Worm (Caenorhabditis elegans) whole organism, young adult: Measurements from ENCODE around the gene acdh-2.
A peak's percentile ranks its signal among the peaks of the same experiment; 100 is the strongest.

Source experiments
- F22D6.2 ChIP-seq: sonication (generic microtip); optimal IDR thresholded peaks from 2 replicates; lab custom pipeline; 2016; ENCODE audit warnings: mild to moderate bottlenecking, missing genetic modification characterization, missing compliant biosample characterization
- F33H1.4 ChIP-seq: fragments of 200-800 bp; sonication (Bioruptor generic); IDR thresholded peaks from 2 replicates; pipeline ENCODE4 v1.3.6; 2022; ENCODE audit warnings: missing genetic modification reagents, missing genetic modification characterization, missing compliant biosample characterization
- F49E8.2 ChIP-seq: sonication (generic microtip); optimal IDR thresholded peaks from 3 replicates; lab custom pipeline; 2017; ENCODE audit warnings: missing genetic modification characterization, mild to moderate bottlenecking, missing compliant biosample characterization, antibody characterized with exemption, moderate library complexity; ENCODE audit not compliant: insufficient read depth
- F52B5.7 ChIP-seq: sonication (generic microtip); optimal IDR thresholded peaks from 2 replicates; lab custom pipeline; 2016; ENCODE audit warnings: mild to moderate bottlenecking, missing genetic modification characterization, missing compliant biosample characterization
- F57A8.1 ChIP-seq: fragments of 200-800 bp; sonication (Bioruptor generic); optimal IDR thresholded peaks from 2 replicates; lab custom pipeline; 2018; ENCODE audit warnings: mild to moderate bottlenecking, missing genetic modification characterization, moderate library complexity, missing compliant biosample characterization
- Y53G8AR.9 ChIP-seq: fragments of 200-800 bp; sonication (Bioruptor generic); conservative IDR thresholded peaks from 2 replicates; pipeline ENCODE4 v1.3.6; 2022; ENCODE audit warnings: missing genetic modification reagents, missing genetic modification characterization, missing compliant biosample characterization
- atf-7 ChIP-seq: sonication (generic microtip); optimal IDR thresholded peaks from 2 replicates; lab custom pipeline; 2017; ENCODE audit warnings: mild to moderate bottlenecking, missing genetic modification characterization, missing compliant biosample characterization
- attf-6 ChIP-seq: fragments of 200-800 bp; sonication (Bioruptor generic); IDR thresholded peaks from 2 replicates; pipeline ENCODE4 v1.3.6; 2022; ENCODE audit warnings: missing genetic modification reagents, missing genetic modification characterization, missing compliant biosample characterization
- cebp-2 ChIP-seq: fragments of 200-800 bp; sonication (Bioruptor generic); IDR thresholded peaks from 2 replicates; pipeline ENCODE4 v1.3.6; 2022; ENCODE audit warnings: missing genetic modification characterization, missing compliant biosample characterization
- ceh-79 ChIP-seq: sonication (generic microtip); optimal IDR thresholded peaks from 2 replicates; lab custom pipeline; 2017; ENCODE audit warnings: mild to moderate bottlenecking, missing genetic modification characterization, missing compliant biosample characterization
- ceh-91 ChIP-seq: fragments of 200-800 bp; sonication (Bioruptor generic); IDR thresholded peaks from 2 replicates; pipeline ENCODE4 v1.3.6; 2022; ENCODE audit warnings: missing genetic modification reagents, missing genetic modification characterization, missing compliant biosample characterization
- chd-7 ChIP-seq: sonication (generic microtip); optimal IDR thresholded peaks from 2 replicates; lab custom pipeline; 2016; ENCODE audit warnings: mild to moderate bottlenecking, missing genetic modification characterization, moderate library complexity, missing compliant biosample characterization
- die-1 ChIP-seq: sonication (generic microtip); optimal IDR thresholded peaks from 2 replicates; lab custom pipeline; 2016; ENCODE audit warnings: missing genotype, mild to moderate bottlenecking, missing genetic modification characterization, missing compliant biosample characterization
- egrh-3 ChIP-seq: fragments of 200-800 bp; sonication (Bioruptor generic); IDR thresholded peaks from 2 replicates; pipeline ENCODE4 v1.3.6; 2022; ENCODE audit warnings: missing genetic modification reagents, missing genetic modification characterization, missing compliant biosample characterization
- ets-4 ChIP-seq: fragments of 200-800 bp; sonication (Bioruptor generic); optimal IDR thresholded peaks from 2 replicates; lab custom pipeline; 2018; ENCODE audit warnings: mild to moderate bottlenecking, missing genetic modification characterization, missing compliant biosample characterization
- fkh-3 ChIP-seq: sonication (generic microtip); optimal IDR thresholded peaks from 2 replicates; lab custom pipeline; 2016; ENCODE audit warnings: mild to moderate bottlenecking, missing genetic modification characterization, missing compliant biosample characterization
- hlh-12 ChIP-seq: sonication (generic microtip); optimal IDR thresholded peaks from 2 replicates; lab custom pipeline; 2016; ENCODE audit warnings: missing genetic modification characterization, missing compliant biosample characterization
- hrde-1 ChIP-seq: sonication (generic microtip); optimal IDR thresholded peaks from 2 replicates; lab custom pipeline; 2016; ENCODE audit warnings: missing genetic modification characterization, mild to moderate bottlenecking, missing compliant biosample characterization, moderate library complexity, missing genotype, missing genetic modification reagents, borderline replicate concordance
- let-607 ChIP-seq, 2 experiments: fragments of 200-800 bp in 1 of 2; sonication (Bioruptor generic) in 1 of 2; sonication (generic microtip) in 1 of 2; optimal IDR thresholded peaks; 2 replicates each; lab custom pipeline; 2016 to 2018; ENCODE audit warnings: mild to moderate bottlenecking in 2 of 2, missing compliant biosample characterization in 2 of 2, missing genetic modification characterization in 2 of 2, moderate library complexity in 2 of 2, missing genotype in 1 of 2
- lir-1 ChIP-seq: fragments of 200-800 bp; sonication (Bioruptor generic); conservative IDR thresholded peaks from 2 replicates; pipeline ENCODE4 v1.3.6; 2022; ENCODE audit warnings: missing genetic modification reagents, missing genetic modification characterization, missing compliant biosample characterization
- madf-3 ChIP-seq: fragments of 200-800 bp; sonication (Bioruptor generic); IDR thresholded peaks from 2 replicates; pipeline ENCODE4 v1.3.6; 2022; ENCODE audit warnings: missing genetic modification reagents, missing genetic modification characterization, missing compliant biosample characterization
- mxl-1 ChIP-seq: sonication (generic microtip); optimal IDR thresholded peaks from 2 replicates; lab custom pipeline; 2016; ENCODE audit warnings: missing genetic modification characterization, missing compliant biosample characterization
- nfyb-1 ChIP-seq: fragments of 200-800 bp; sonication (Bioruptor generic); IDR thresholded peaks from 2 replicates; pipeline ENCODE4 v1.3.6; 2022; ENCODE audit warnings: missing genetic modification reagents, missing genetic modification characterization, missing compliant biosample characterization
- nhr-179 ChIP-seq: sonication (generic microtip); optimal IDR thresholded peaks from 2 replicates; lab custom pipeline; 2016; ENCODE audit warnings: mild to moderate bottlenecking, missing genetic modification characterization, missing compliant biosample characterization
- nhr-27 ChIP-seq: fragments of 200-800 bp; sonication (Bioruptor generic); optimal IDR thresholded peaks from 2 replicates; lab custom pipeline; 2018; ENCODE audit warnings: mild to moderate bottlenecking, missing genetic modification characterization, moderate library complexity, missing compliant biosample characterization
- nhr-80 ChIP-seq: sonication (generic microtip); optimal IDR thresholded peaks from 2 replicates; lab custom pipeline; 2016; ENCODE audit warnings: missing genetic modification characterization, missing compliant biosample characterization
- pbrm-1 ChIP-seq: fragments of 200-800 bp; sonication (Bioruptor generic); IDR thresholded peaks from 2 replicates; pipeline ENCODE4 v1.3.6; 2022; ENCODE audit warnings: missing genetic modification reagents, missing genetic modification characterization, missing compliant biosample characterization
- repo-1 ChIP-seq: sonication (generic microtip); optimal IDR thresholded peaks from 2 replicates; lab custom pipeline; 2017; ENCODE audit warnings: mild to moderate bottlenecking, missing genetic modification characterization, missing compliant biosample characterization
- sdz-38 ChIP-seq: sonication (generic microtip); optimal IDR thresholded peaks from 2 replicates; lab custom pipeline; 2016; ENCODE audit warnings: missing genotype, missing genetic modification characterization, missing compliant biosample characterization
- snpc-3.4 ChIP-seq: sonication (generic microtip); optimal IDR thresholded peaks from 2 replicates; lab custom pipeline; 2017; ENCODE audit warnings: missing genetic modification characterization, mild to moderate bottlenecking, missing compliant biosample characterization, antibody characterized with exemption, moderate library complexity, missing genotype, missing genetic modification reagents
- tbp1 ChIP-seq: fragments of 200-800 bp; sonication (Bioruptor generic); optimal IDR thresholded peaks from 2 replicates; lab custom pipeline; 2018; ENCODE audit warnings: mild to moderate bottlenecking, missing genetic modification characterization, missing compliant biosample characterization
- tlf-1 ChIP-seq: fragments of 200-800 bp; sonication (Bioruptor generic); optimal IDR thresholded peaks from 2 replicates; lab custom pipeline; 2018; ENCODE audit warnings: mild to moderate bottlenecking, missing genetic modification characterization, missing compliant biosample characterization
- unc-130 ChIP-seq: sonication (generic microtip); optimal IDR thresholded peaks from 2 replicates; lab custom pipeline; 2016; ENCODE audit warnings: missing genetic modification reagents, missing genetic modification characterization, missing compliant biosample characterization
- unc-62 ChIP-seq: fragments of 150-350 bp; optimal IDR thresholded peaks from 2 replicates; lab custom pipeline; 2014; ENCODE audit warnings: missing biosample characterization, missing genetic modification reagents, missing genetic modification characterization
- xnd-1 ChIP-seq: sonication (generic microtip); optimal IDR thresholded peaks from 2 replicates; lab custom pipeline; 2016; ENCODE audit warnings: missing genotype, missing genetic modification reagents, missing genetic modification characterization, missing compliant biosample characterization
- ztf-18 ChIP-seq: sonication (generic microtip); optimal IDR thresholded peaks from 2 replicates; lab custom pipeline; 2016; ENCODE audit warnings: missing genotype, mild to moderate bottlenecking, missing genetic modification characterization, missing compliant biosample characterization
- ztf-22 ChIP-seq: fragments of 200-800 bp; sonication (Bioruptor generic); optimal IDR thresholded peaks from 2 replicates; lab custom pipeline; 2018; ENCODE audit warnings: mild to moderate bottlenecking, missing genetic modification characterization, moderate library complexity, missing compliant biosample characterization

Gene acdh-2

ce11 chrII:5518910-5519309 is 28.4 kb downstream of the acdh-2 start, which contains the start of gene ZK177.2 (continued):
- TF ChIP-seq die-1: no peak

- TF ChIP-seq mxl-1 (tag; lab: Kevin White, UChicago): no peak
Observed at ce11 chrII:5518055-5518454, 29.2 kb downstream of the acdh-2 start.

ce11 chrII:5517643-5518042 is 29.6 kb downstream of the acdh-2 start, which contains the start of gene ZK177.9:
Gene ZK177.9 (minus strand): TSS chrII:5517743.
- no peak for TF ChIP-seq F52B5.7 (tag; lab: Kevin White, UChicago)
- TF ChIP-seq Y53G8AR.9 (GFP tag; lab: Robert Waterston, UW): no peak
- TF ChIP-seq xnd-1 (tag; lab: Kevin White, UChicago): no peak

DNA sequence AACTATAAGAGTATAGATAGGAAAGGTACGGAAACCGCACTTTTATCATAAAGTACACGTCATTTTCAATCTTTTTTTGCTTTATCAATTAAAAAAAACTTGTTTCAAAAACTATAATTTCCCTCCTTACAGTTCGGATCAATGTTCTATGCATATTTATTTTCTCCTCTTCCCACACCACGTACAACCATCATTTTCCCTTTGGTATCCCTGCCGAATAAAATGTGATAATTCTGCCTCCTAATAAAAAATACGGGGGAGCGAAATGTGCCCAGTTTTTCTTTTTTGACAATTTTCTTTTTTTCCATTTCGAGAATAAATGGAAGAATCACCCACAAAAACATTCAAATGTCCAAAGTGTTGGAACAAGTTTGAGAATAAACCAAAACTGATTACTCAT is 31.8 kb downstream of the acdh-2 start, which contains the start of gene ZK177.3:
Gene ZK177.3, plus strand, starts transcription at position 301 of the 400 bp plus-strand sequence.
- TF ChIP-seq attf-6: no peak
- TF ChIP-seq ets-4 (GFP tag; lab: Kevin White, UChicago): no peak
- TF ChIP-seq ztf-18 (tag; lab: Kevin White, UChicago): no peak
- no peak for TF ChIP-seq repo-1 (tag; lab: Kevin White, UChicago)
- no peak for TF ChIP-seq nhr-179 (tag; lab: Kevin White, UChicago)
- no peak for TF ChIP-seq egrh-3
- TF ChIP-seq ceh-91 (GFP tag; lab: Robert Waterston, UW): no peak
- TF ChIP-seq cebp-2 (GFP tag; lab: Robert Waterston, UW): no peak
- TF ChIP-seq fkh-3 (tag; lab: Kevin White, UChicago): no peak
- no peak for TF ChIP-seq madf-3 (GFP tag; lab: Robert Waterston, UW)
- TF ChIP-seq tbp1 (GFP tag; lab: Kevin White, UChicago): no peak
- TF ChIP-seq F22D6.2 (tag; lab: Kevin White, UChicago): no peak
- TF ChIP-seq ztf-22: no peak
- no peak for TF ChIP-seq snpc-3.4 (tag; lab: Kevin White, UChicago)
- no peak for TF ChIP-seq sdz-38 (tag; lab: Kevin White, UChicago)
- TF ChIP-seq nhr-27 (tag; lab: Kevin White, UChicago): no peak
- no peak for TF ChIP-seq pbrm-1 (GFP tag; lab: Robert Waterston, UW)
- no peak for TF ChIP-seq hrde-1 (tag; lab: Kevin White, UChicago)
- TF ChIP-seq, all 124 proteins: peak for 0

DNA sequence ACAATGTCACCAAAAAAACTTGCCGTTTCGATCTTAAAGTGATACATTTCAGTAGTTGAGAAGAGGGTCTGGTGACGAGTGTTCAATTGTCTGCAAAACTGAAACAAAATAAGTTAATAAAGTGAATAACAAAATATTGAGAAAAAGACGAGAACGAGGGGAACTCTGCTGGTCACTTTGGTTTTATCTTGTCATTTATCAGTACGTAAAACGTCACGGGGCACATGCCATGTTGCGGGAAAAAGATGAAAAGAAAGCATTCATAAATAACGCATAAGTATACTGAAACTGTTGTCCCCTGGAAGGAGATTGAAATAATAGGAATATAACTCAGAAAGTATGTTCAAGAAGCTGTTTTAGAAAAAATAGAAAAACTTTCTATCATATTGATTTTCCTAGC is 32.4 kb downstream of the acdh-2 start, which contains the start of gene sahd-1:
Gene sahd-1, minus strand, starts transcription at position 100 of the 400 bp plus-strand sequence.
- TF ChIP-seq nfyb-1 (no peak), chd-7 (tag; lab: Kevin White, UChicago) (no peak), nhr-80 (tag; lab: Kevin White, UChicago) (peak; percentile 24)

DNA sequence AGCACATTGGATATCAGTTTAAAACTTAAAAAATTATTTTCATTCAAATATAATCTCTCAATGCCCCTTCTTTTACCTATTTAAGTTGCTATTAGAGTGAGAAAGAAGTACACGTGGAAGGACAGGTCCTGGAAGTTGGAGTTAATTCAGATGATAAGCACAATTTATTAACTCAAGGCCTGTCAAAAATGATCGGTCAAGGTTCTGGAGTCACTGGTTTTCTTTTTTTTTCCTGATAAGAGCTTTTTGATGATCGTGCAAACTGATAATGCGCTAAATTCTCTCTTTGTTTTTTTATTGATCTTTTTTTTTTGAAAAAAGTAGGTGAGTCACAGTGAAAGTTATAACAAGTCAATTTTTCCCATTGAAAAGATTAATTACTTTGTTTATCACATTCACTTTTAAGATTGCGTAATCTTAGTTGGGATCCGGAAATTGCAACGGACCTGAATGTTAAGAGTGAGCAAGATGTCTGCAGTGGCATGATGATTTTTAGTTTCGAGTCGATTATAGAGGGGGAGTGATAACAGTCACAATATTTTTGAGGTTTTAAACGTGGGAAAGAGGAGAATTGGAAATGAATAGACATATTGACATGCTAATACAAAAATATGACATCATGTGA is 34.7 kb downstream of the acdh-2 start:
- TF ChIP-seq F33H1.4: no peak
- TF ChIP-seq F49E8.2: no peak
- TF ChIP-seq unc-130 (GFP tag; lab: Kevin White, UChicago): no peak
- no peak for TF ChIP-seq ceh-91 (GFP tag; lab: Robert Waterston, UW)
- TF ChIP-seq ceh-79 (tag; lab: Kevin White, UChicago): no peak
- no peak for TF ChIP-seq F57A8.1
- TF ChIP-seq nhr-27 (tag; lab: Kevin White, UChicago): no peak
- TF ChIP-seq hlh-12: no peak
- TF ChIP-seq atf-7: peak; percentile 78
- TF ChIP-seq tlf-1 (GFP tag; lab: Kevin White, UChicago): no peak
- peak; percentile 34 for TF ChIP-seq unc-62 (GFP tag; lab: Kevin White, UChicago)
- TF ChIP-seq nhr-80 (tag; lab: Kevin White, UChicago): peak; percentile 90
- peak; percentile 88 to 93 for TF ChIP-seq let-607 (tag; optimal IDR thresholded peaks at IDR 0.05; lab: Kevin White, UChicago)
- no peak for TF ChIP-seq lir-1 (GFP tag; lab: Robert Waterston, UW)
